Worm (Caenorhabditis elegans) whole organism, mixed stage, embryonic: Measurements from ENCODE around the gene F44E2.4.

Source experiments
- blmp-1 ChIP-seq: fragments of 150-350 bp; optimal IDR thresholded peaks from 2 replicates; lab custom pipeline; 2014; ENCODE audit warnings: missing biosample characterization, missing genetic modification characterization
- ceh-83 ChIP-seq: fragments of 200-800 bp; sonication (Bioruptor generic); optimal IDR thresholded peaks from 2 replicates; lab custom pipeline; 2018; ENCODE audit warnings: mild to moderate bottlenecking, missing genetic modification characterization, missing compliant biosample characterization
- elt-3 ChIP-seq: fragments of 150-350 bp; optimal IDR thresholded peaks from 2 replicates; lab custom pipeline; 2014; ENCODE audit warnings: missing biosample characterization, missing genetic modification characterization
- lin-13 ChIP-seq: fragments of 150-350 bp; optimal IDR thresholded peaks from 2 replicates; lab custom pipeline; 2014; ENCODE audit warnings: missing biosample characterization, missing genetic modification characterization
- lsy-2 ChIP-seq: fragments of 150-350 bp; optimal IDR thresholded peaks from 2 replicates; lab custom pipeline; 2014; ENCODE audit warnings: missing biosample characterization, missing genetic modification characterization
- mep-1 ChIP-seq: fragments of 150-350 bp; optimal IDR thresholded peaks from 2 replicates; lab custom pipeline; 2017; ENCODE audit warnings: missing biosample characterization, missing genetic modification reagents, missing genetic modification characterization, inconsistent platforms
- nhr-12 ChIP-seq: fragments of 150-350 bp; optimal IDR thresholded peaks from 2 replicates; lab custom pipeline; 2014; ENCODE audit warnings: missing biosample characterization, missing genetic modification characterization
- nhr-237 ChIP-seq: fragments of 150-350 bp; optimal IDR thresholded peaks from 2 replicates; lab custom pipeline; 2014; ENCODE audit warnings: missing biosample characterization, missing genetic modification characterization
- nhr-76 ChIP-seq: sonication (generic microtip); optimal IDR thresholded peaks from 2 replicates; lab custom pipeline; 2017; ENCODE audit warnings: missing biosample characterization, missing genetic modification characterization
- snpc-4 ChIP-seq: fragments of 150-350 bp; optimal IDR thresholded peaks from 2 replicates; lab custom pipeline; 2014; ENCODE audit warnings: missing biosample characterization, missing genetic modification characterization
- unc-39 ChIP-seq: fragments of 150-350 bp; optimal IDR thresholded peaks from 2 replicates; lab custom pipeline; 2014; ENCODE audit warnings: missing biosample characterization, missing genetic modification characterization
- unc-62 ChIP-seq: fragments of 150-350 bp; optimal IDR thresholded peaks from 2 replicates; lab custom pipeline; 2014; ENCODE audit warnings: missing biosample characterization, missing genetic modification reagents, missing genetic modification characterization
- zip-8 ChIP-seq: fragments of 150-350 bp; optimal IDR thresholded peaks from 2 replicates; lab custom pipeline; 2014; ENCODE audit warnings: missing biosample characterization, missing genetic modification characterization
- ztf-11 ChIP-seq: fragments of 150-350 bp; optimal IDR thresholded peaks from 2 replicates; lab custom pipeline; 2014; ENCODE audit warnings: missing biosample characterization, missing genetic modification characterization

DNA sequence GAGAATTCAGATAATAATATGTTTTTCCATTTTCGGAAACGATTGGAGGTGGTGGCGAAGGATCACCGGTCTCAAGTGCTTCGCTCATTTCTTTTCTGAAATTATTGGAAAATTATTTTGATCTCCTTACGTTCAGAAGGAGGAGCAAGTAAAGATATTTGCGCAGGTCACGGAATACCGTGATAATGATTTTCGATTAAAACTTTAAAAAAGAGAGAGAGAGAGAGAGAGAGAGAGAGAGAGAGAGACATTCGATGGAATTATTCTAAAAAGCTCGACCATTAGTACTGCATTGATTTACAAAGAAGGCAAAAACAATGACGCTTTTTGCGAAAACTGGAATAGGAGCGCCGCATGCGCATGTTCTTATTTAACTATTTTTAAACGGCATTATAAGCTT lies 46.0 kb downstream of the F44E2.4 start, which contains the start of gene ztf-1:
- no peak for TF ChIP-seq blmp-1 (tag; lab: Kevin White, UChicago)
- TF ChIP-seq nhr-237 (tag; lab: Kevin White, UChicago) = no peak
- no peak for TF ChIP-seq lsy-2 (tag; lab: Kevin White, UChicago)
- no peak for TF ChIP-seq snpc-4 (tag; lab: Kevin White, UChicago)
- TF ChIP-seq ztf-11 = no peak
- TF ChIP-seq elt-3 (tag; lab: Kevin White, UChicago) = no peak
- TF ChIP-seq unc-62 (GFP tag; lab: Kevin White, UChicago) = no peak
- no peak for TF ChIP-seq unc-39 (tag; lab: Kevin White, UChicago)
- no peak for TF ChIP-seq nhr-12 (tag; lab: Kevin White, UChicago)
- TF ChIP-seq nhr-76 (tag; lab: Kevin White, UChicago) = no peak
- no peak for TF ChIP-seq ceh-83 (GFP tag; lab: Kevin White, UChicago)
- no peak for TF ChIP-seq mep-1 (tag; lab: Kevin White, UChicago)
- TF ChIP-seq lin-13 (tag; lab: Kevin White, UChicago) = no peak
- no peak for TF ChIP-seq zip-8 (tag; lab: Kevin White, UChicago)
